Fruit fly (Drosophila melanogaster) whole organism, embryonic: ENCODE measurements around the gene CG8301.

ENCODE experiments used
- Ada2b ChIP-seq: fragments of 200-800 bp; sonication (Bioruptor generic); IDR thresholded peaks from 2 replicates; pipeline ENCODE4 v1.3.6; 2022; ENCODE audit warnings: missing biosample characterization, missing genetic modification characterization
- Adf1 ChIP-seq: fragments of 200-800 bp; sonication (Bioruptor generic); IDR thresholded peaks from 2 replicates; pipeline ENCODE4 v1.3.6; 2022; ENCODE audit warnings: missing biosample characterization, missing genetic modification characterization
- Atf-2 ChIP-seq: fragments of 200-800 bp; sonication (Bioruptor generic); optimal IDR thresholded peaks from 2 replicates; lab custom pipeline; 2016; ENCODE audit warnings: missing biosample characterization, missing genetic modification characterization
- Bgb ChIP-seq: fragments of 200-800 bp; sonication (Bioruptor generic); IDR thresholded peaks from 2 replicates; pipeline ENCODE4 v1.3.6; 2022; ENCODE audit warnings: missing biosample characterization, missing genetic modification characterization; ENCODE audit not compliant: partially characterized antibody
- CG10321 ChIP-seq: fragments of 200-800 bp; sonication (Bioruptor generic); IDR thresholded peaks from 2 replicates; pipeline ENCODE4 v1.3.6; 2022; ENCODE audit warnings: missing biosample characterization, missing genetic modification characterization
- CG10543 ChIP-seq: fragments of 200-800 bp; sonication (Bioruptor generic); optimal IDR thresholded peaks from 3 replicates; lab custom pipeline; 2017; ENCODE audit warnings: missing biosample characterization, mild to moderate bottlenecking, missing genetic modification characterization, moderate library complexity
- CG10979 ChIP-seq: fragments of 200-800 bp; sonication (Bioruptor generic); optimal IDR thresholded peaks from 2 replicates; lab custom pipeline; 2018; ENCODE audit warnings: missing biosample characterization, mild to moderate bottlenecking, missing genetic modification characterization, moderate library complexity
- CG11085 ChIP-seq: fragments of 200-800 bp; sonication (Bioruptor generic); IDR thresholded peaks from 2 replicates; pipeline ENCODE4 v1.3.6; 2022; ENCODE audit warnings: missing biosample characterization, missing genetic modification characterization
- CG11247 ChIP-seq: fragments of 200-800 bp; sonication (Bioruptor generic); IDR thresholded peaks from 2 replicates; pipeline ENCODE4 v1.3.6; 2022; ENCODE audit warnings: missing biosample characterization, missing genetic modification characterization
- CG11504 ChIP-seq: fragments of 200-800 bp; sonication (Bioruptor generic); optimal IDR thresholded peaks from 3 replicates; lab custom pipeline; 2019; ENCODE audit warnings: missing biosample characterization, mild to moderate bottlenecking, missing genetic modification characterization, moderate library complexity
- CG12942 ChIP-seq: fragments of 200-800 bp; sonication (Bioruptor generic); optimal IDR thresholded peaks from 3 replicates; lab custom pipeline; 2016; ENCODE audit warnings: missing biosample characterization, missing genetic modification characterization
- CG13894 ChIP-seq: fragments of 200-800 bp; sonication (Bioruptor generic); optimal IDR thresholded peaks from 3 replicates; lab custom pipeline; 2018; ENCODE audit warnings: missing biosample characterization, mild to moderate bottlenecking, missing genetic modification characterization, moderate library complexity
- CG14441 ChIP-seq: fragments of 200-800 bp; sonication (Bioruptor generic); IDR thresholded peaks from 2 replicates; pipeline ENCODE4 v1.3.6; 2022; ENCODE audit warnings: missing biosample characterization, missing genetic modification characterization
- CG15011 ChIP-seq: fragments of 200-800 bp; sonication (Bioruptor generic); optimal IDR thresholded peaks from 3 replicates; lab custom pipeline; 2018; ENCODE audit warnings: missing biosample characterization, mild to moderate bottlenecking, missing genetic modification characterization
- CG17612 ChIP-seq: fragments of 200-800 bp; sonication (Bioruptor generic); IDR thresholded peaks from 2 replicates; pipeline ENCODE4 v1.3.6; 2022; ENCODE audit warnings: missing biosample characterization, missing genetic modification characterization
- CG2875 ChIP-seq: fragments of 200-800 bp; sonication (Bioruptor generic); optimal IDR thresholded peaks from 2 replicates; lab custom pipeline; 2017; ENCODE audit warnings: missing biosample characterization, mild to moderate bottlenecking, missing genetic modification characterization, missing genetic modification reagents
- CG31365 ChIP-seq: fragments of 200-800 bp; sonication (Bioruptor generic); optimal IDR thresholded peaks from 2 replicates; lab custom pipeline; 2018; ENCODE audit warnings: missing biosample characterization, mild to moderate bottlenecking, missing genetic modification characterization
- CG5245 ChIP-seq: fragments of 200-800 bp; sonication (Bioruptor generic); optimal IDR thresholded peaks from 3 replicates; lab custom pipeline; 2016; ENCODE audit warnings: missing biosample characterization, missing genetic modification characterization
- CG7271 ChIP-seq: fragments of 200-800 bp; sonication (Bioruptor generic); optimal IDR thresholded peaks from 2 replicates; lab custom pipeline; 2018; ENCODE audit warnings: missing biosample characterization, mild to moderate bottlenecking, missing genetic modification characterization, moderate library complexity
- CG7786 ChIP-seq: fragments of 200-800 bp; sonication (Bioruptor generic); optimal IDR thresholded peaks from 2 replicates; lab custom pipeline; 2016; ENCODE audit warnings: missing biosample characterization, missing genetic modification characterization
- CG7987 ChIP-seq: fragments of 200-800 bp; sonication (Bioruptor generic); optimal IDR thresholded peaks from 2 replicates; lab custom pipeline; 2018; ENCODE audit warnings: missing biosample characterization, mild to moderate bottlenecking, missing genetic modification characterization, moderate library complexity
- CG8290 ChIP-seq, 3 experiments: fragments of 200-800 bp; sonication (Bioruptor generic); optimal IDR thresholded peaks; 2 replicates each; lab custom pipeline; 2016 to 2019; ENCODE audit warnings: missing biosample characterization in 3 of 3, missing genetic modification characterization in 3 of 3, mild to moderate bottlenecking in 2 of 3, moderate library complexity in 1 of 3
- Deaf1 ChIP-seq: fragments of 200-800 bp; optimal IDR thresholded peaks from 3 replicates; lab custom pipeline; 2019; ENCODE audit warnings: missing biosample characterization, mild to moderate bottlenecking, missing genetic modification characterization, moderate library complexity
- Fer1 ChIP-seq: fragments of 200-800 bp; sonication (Bioruptor generic); optimal IDR thresholded peaks from 2 replicates; lab custom pipeline; 2017; ENCODE audit warnings: missing biosample characterization, mild to moderate bottlenecking, missing genetic modification characterization
- HmgD ChIP-seq: fragments of 200-800 bp; sonication (Bioruptor generic); optimal IDR thresholded peaks from 3 replicates; lab custom pipeline; 2016; ENCODE audit warnings: missing biosample characterization, missing genetic modification characterization
- Hr51 ChIP-seq, 2 experiments: fragments of 200-800 bp; sonication (Bioruptor generic); optimal IDR thresholded peaks; 2 replicates in 1 of 2; 3 replicates in 1 of 2; lab custom pipeline; 2016 to 2018; ENCODE audit warnings: missing biosample characterization in 2 of 2, missing genetic modification characterization in 2 of 2, mild to moderate bottlenecking in 1 of 2, moderate library complexity in 1 of 2
- Rfx ChIP-seq: fragments of 200-800 bp; sonication (Bioruptor generic); IDR thresholded peaks from 2 replicates; pipeline ENCODE4 v1.3.6; 2022; ENCODE audit warnings: missing biosample characterization, missing genetic modification characterization
- Taf1 ChIP-seq: fragments of 200-800 bp; sonication (Bioruptor generic); IDR thresholded peaks from 2 replicates; pipeline ENCODE4 v1.3.6; 2022; ENCODE audit warnings: missing biosample characterization, missing genetic modification characterization
- Xrp1 ChIP-seq: fragments of 200-800 bp; sonication (Bioruptor generic); IDR thresholded peaks from 2 replicates; pipeline ENCODE4 v1.3.6; 2022; ENCODE audit warnings: missing biosample characterization, missing genetic modification characterization
- abd-A ChIP-seq: fragments of 200-800 bp; sonication (Bioruptor generic); optimal IDR thresholded peaks from 3 replicates; lab custom pipeline; 2019; ENCODE audit warnings: missing biosample characterization, mild to moderate bottlenecking, missing genetic modification characterization, moderate library complexity
- al ChIP-seq: fragments of 200-800 bp; sonication (Bioruptor generic); IDR thresholded peaks from 2 replicates; pipeline ENCODE4 v1.3.6; 2022; ENCODE audit warnings: missing biosample characterization, missing genetic modification characterization
- bbx ChIP-seq: fragments of 200-800 bp; sonication (Bioruptor generic); IDR thresholded peaks from 2 replicates; pipeline ENCODE4 v1.3.6; 2022; ENCODE audit warnings: missing biosample characterization, missing genetic modification characterization; ENCODE audit not compliant: partially characterized antibody
- chm ChIP-seq: fragments of 200-800 bp; sonication (Bioruptor generic); IDR thresholded peaks from 2 replicates; pipeline ENCODE4 v1.3.6; 2022; ENCODE audit warnings: missing biosample characterization, missing genetic modification characterization
- exex ChIP-seq: fragments of 200-800 bp; sonication (Bioruptor generic); optimal IDR thresholded peaks from 4 replicates; lab custom pipeline; 2018; ENCODE audit warnings: missing biosample characterization, mild to moderate bottlenecking, missing genetic modification characterization, moderate library complexity
- jing ChIP-seq: fragments of 200-800 bp; sonication (Bioruptor generic); optimal IDR thresholded peaks from 2 replicates; lab custom pipeline; 2018; ENCODE audit warnings: missing biosample characterization, mild to moderate bottlenecking, missing genetic modification characterization
- kay ChIP-seq: fragments of 200-800 bp; sonication (Bioruptor generic); optimal IDR thresholded peaks from 2 replicates; lab custom pipeline; 2016; ENCODE audit warnings: missing biosample characterization, missing genetic modification characterization
- mirr ChIP-seq: fragments of 200-800 bp; sonication (Bioruptor generic); optimal IDR thresholded peaks from 3 replicates; lab custom pipeline; 2018; ENCODE audit warnings: missing biosample characterization, mild to moderate bottlenecking, missing genetic modification characterization
- nmo ChIP-seq: fragments of 200-800 bp; sonication (Bioruptor generic); optimal IDR thresholded peaks from 2 replicates; lab custom pipeline; 2018; ENCODE audit warnings: missing biosample characterization, mild to moderate bottlenecking, missing genetic modification characterization, moderate library complexity
- psq ChIP-seq: fragments of 200-800 bp; sonication (Bioruptor generic); optimal IDR thresholded peaks from 2 replicates; lab custom pipeline; 2017; ENCODE audit warnings: missing biosample characterization, missing genetic modification characterization
- rib ChIP-seq: fragments of 200-800 bp; sonication (Bioruptor generic); IDR thresholded peaks from 2 replicates; pipeline ENCODE4 v1.3.6; 2022; ENCODE audit warnings: missing biosample characterization, missing genetic modification characterization
- sc ChIP-seq, 3 experiments: fragments of >200 bp in 2 of 3; fragments of 200-800 bp in 1 of 3; sonication (Bioruptor generic) in 1 of 3; optimal IDR thresholded peaks; 2 replicates in 2 of 3; 3 replicates in 1 of 3; lab custom pipeline; 2017; ENCODE audit warnings: mild to moderate bottlenecking in 1 of 3, missing biosample characterization in 1 of 3, missing genetic modification characterization in 1 of 3, missing genetic modification reagents in 1 of 3
- sd ChIP-seq: fragments of 200-800 bp; sonication (Bioruptor generic); optimal IDR thresholded peaks from 3 replicates; lab custom pipeline; 2018; ENCODE audit warnings: missing biosample characterization, mild to moderate bottlenecking, missing genetic modification characterization, moderate library complexity
- sens-2 ChIP-seq: fragments of 200-800 bp; sonication (Bioruptor generic); IDR thresholded peaks from 2 replicates; pipeline ENCODE4 v1.3.6; 2022; ENCODE audit warnings: missing biosample characterization, missing genetic modification characterization
- tna ChIP-seq: fragments of 200-800 bp; sonication (Bioruptor generic); IDR thresholded peaks from 2 replicates; pipeline ENCODE4 v1.3.6; 2022; ENCODE audit warnings: missing biosample characterization, missing genetic modification characterization; ENCODE audit not compliant: partially characterized antibody
- unc-4 ChIP-seq: fragments of 200-800 bp; sonication (Bioruptor generic); IDR thresholded peaks from 2 replicates; pipeline ENCODE4 v1.3.6; 2022; ENCODE audit warnings: missing biosample characterization, missing genetic modification characterization; ENCODE audit not compliant: partially characterized antibody
- z ChIP-seq: fragments of 200-800 bp; sonication (Bioruptor generic); IDR thresholded peaks from 3 replicates; pipeline ENCODE4 v1.3.6; 2022; ENCODE audit warnings: missing biosample characterization, missing genetic modification characterization
- zfh1 ChIP-seq: fragments of 200-800 bp; sonication (Bioruptor generic); IDR thresholded peaks from 3 replicates; pipeline ENCODE4 v1.3.6; 2022; ENCODE audit warnings: missing biosample characterization, missing genetic modification characterization

The CG8301 gene

dm6 chr3R:9581089-9581520, at the start of gene CG8301 (continued):
- TF ChIP-seq Hr51 (GFP tag; optimal IDR thresholded peaks at IDR 0.05; lab: Kevin White, UChicago) (peak in 1 of 2 experiments; percentile 62), CG7271 (tag; lab: Kevin White, UChicago) (no peak), Rfx (peak; percentile 35; the same call in 1 of the 2 replicates), sc (optimal IDR thresholded peaks at IDR 0.05; lab: Kevin White, UChicago) (no peak), sc (GFP tag; optimal IDR thresholded peaks at IDR 0.05; lab: Kevin White, UChicago) (no peak), CG15011 (GFP tag; lab: Kevin White, UChicago) (no peak), CG17612 (GFP tag; lab: Robert Waterston, UW) (no peak), al (GFP tag; lab: Robert Waterston, UW) (no peak), CG10321 (GFP tag; lab: Robert Waterston, UW) (no peak), rib (GFP tag; lab: Robert Waterston, UW) (no peak), zfh1 (GFP tag; lab: Robert Waterston, UW) (no peak), CG11085 (no peak), CG11504 (tag; lab: Kevin White, UChicago) (no peak), Atf-2 (GFP tag; lab: Kevin White, UChicago) (no peak), kay (GFP tag; lab: Kevin White, UChicago) (no peak), CG7786 (GFP tag; lab: Kevin White, UChicago) (no peak), CG5245 (GFP tag; lab: Kevin White, UChicago) (no peak), CG2875 (GFP tag; lab: Kevin White, UChicago) (no peak), CG10979 (tag; lab: Kevin White, UChicago) (peak; percentile 9), CG7987 (GFP tag; lab: Kevin White, UChicago) (no peak), Fer1 (GFP tag; lab: Kevin White, UChicago) (peak; percentile 72)
- TF ChIP-seq, all 482 proteins: peak for 103

dm6 chr3R:9532437-9533180, 48.5 kb upstream of the CG8301 start, which contains the start of gene by:
Gene by (minus strand): TSS chr3R:9533011.
- TF ChIP-seq exex (tag; lab: Kevin White, UChicago), result peak; percentile 76
- TF ChIP-seq CG31365 (tag; lab: Kevin White, UChicago), result no peak
- TF ChIP-seq Deaf1 (tag; lab: Kevin White, UChicago), result peak; percentile 51
- TF ChIP-seq HmgD (GFP tag; lab: Kevin White, UChicago), result no peak
- TF ChIP-seq mirr (GFP tag; lab: Kevin White, UChicago), result peak; percentile 16
- peak; percentile 19 for TF ChIP-seq CG13894 (tag; lab: Kevin White, UChicago)
- TF ChIP-seq Xrp1 (GFP tag; lab: Robert Waterston, UW), result no peak
- TF ChIP-seq chm (GFP tag; lab: Robert Waterston, UW), result peak; percentile 14; the same call in 1 of the 2 replicates
- peak; percentile 38; the same call in 1 of the 2 replicates for TF ChIP-seq bbx (GFP tag; lab: Robert Waterston, UW)
- no peak for TF ChIP-seq CG8290 (GFP tag; optimal IDR thresholded peaks at IDR 0.05; lab: Kevin White, UChicago)
- peak in 1 of 2 experiments; percentile 35 for TF ChIP-seq CG8290 (tag; optimal IDR thresholded peaks at IDR 0.05; lab: Kevin White, UChicago)
- TF ChIP-seq unc-4, result 0 out of 2 replicates have a peak, but pooled peaks have one; percentile 17
- peak; percentile 25; the same call in 1 of the 2 replicates for TF ChIP-seq Bgb (GFP tag; lab: Robert Waterston, UW)
- peak; percentile 41 for TF ChIP-seq abd-A (tag; lab: Kevin White, UChicago)
- no peak for TF ChIP-seq nmo (GFP tag; lab: Kevin White, UChicago)
- peak; percentile 58; the same call in 1 of the 3 replicates for TF ChIP-seq z
- peak; percentile 38; the same call in 1 of the 2 replicates for TF ChIP-seq Adf1 (GFP tag; lab: Robert Waterston, UW)
- TF ChIP-seq CG15011 (GFP tag; lab: Kevin White, UChicago), result no peak
- TF ChIP-seq sd (tag; lab: Kevin White, UChicago), result peak; percentile 83
- TF ChIP-seq CG10543 (GFP tag; lab: Kevin White, UChicago), result peak; percentile 43
- no peak for TF ChIP-seq CG11247
- TF ChIP-seq jing (GFP tag; lab: Kevin White, UChicago), result no peak
- peak; percentile 8; the same call in 1 of the 2 replicates for TF ChIP-seq tna (GFP tag; lab: Robert Waterston, UW)
- TF ChIP-seq Ada2b (GFP tag; lab: Robert Waterston, UW), result no peak
- no peak for TF ChIP-seq CG14441
- TF ChIP-seq Taf1, result no peak
- no peak for TF ChIP-seq psq (GFP tag; lab: Kevin White, UChicago)
- TF ChIP-seq sens-2 (GFP tag; lab: Robert Waterston, UW), result no peak
- TF ChIP-seq CG12942, result no peak
